Fruit fly (Drosophila melanogaster) whole organism, embryonic: ENCODE data around the gene Ir67a.

Experiments used
- Ada2b ChIP-seq: fragments of 200-800 bp; sonication (Bioruptor generic); IDR thresholded peaks from 2 replicates; pipeline ENCODE4 v1.3.6; 2022; ENCODE audit warnings: missing biosample characterization, missing genetic modification characterization
- Adf1 ChIP-seq: fragments of 200-800 bp; sonication (Bioruptor generic); IDR thresholded peaks from 2 replicates; pipeline ENCODE4 v1.3.6; 2022; ENCODE audit warnings: missing biosample characterization, missing genetic modification characterization
- Aef1 ChIP-seq: fragments of 200-800 bp; sonication (Bioruptor generic); IDR thresholded peaks from 3 replicates; pipeline ENCODE4 v1.3.6; 2022; ENCODE audit warnings: missing biosample characterization, missing genetic modification characterization
- CG10321 ChIP-seq: fragments of 200-800 bp; sonication (Bioruptor generic); IDR thresholded peaks from 2 replicates; pipeline ENCODE4 v1.3.6; 2022; ENCODE audit warnings: missing biosample characterization, missing genetic modification characterization
- CG10565 ChIP-seq: fragments of 200-800 bp; sonication (Bioruptor generic); optimal IDR thresholded peaks from 3 replicates; lab custom pipeline; 2016; ENCODE audit warnings: missing biosample characterization, mild to moderate bottlenecking, missing genetic modification characterization
- CG10979 ChIP-seq: fragments of 200-800 bp; sonication (Bioruptor generic); optimal IDR thresholded peaks from 2 replicates; lab custom pipeline; 2018; ENCODE audit warnings: missing biosample characterization, mild to moderate bottlenecking, missing genetic modification characterization, moderate library complexity
- CG11085 ChIP-seq: fragments of 200-800 bp; sonication (Bioruptor generic); IDR thresholded peaks from 2 replicates; pipeline ENCODE4 v1.3.6; 2022; ENCODE audit warnings: missing biosample characterization, missing genetic modification characterization
- CG11247 ChIP-seq: fragments of 200-800 bp; sonication (Bioruptor generic); IDR thresholded peaks from 2 replicates; pipeline ENCODE4 v1.3.6; 2022; ENCODE audit warnings: missing biosample characterization, missing genetic modification characterization
- CG14860 ChIP-seq: fragments of 200-800 bp; sonication (Bioruptor generic); IDR thresholded peaks from 3 replicates; pipeline ENCODE4 v1.3.6; 2022; ENCODE audit warnings: missing biosample characterization, missing genetic modification characterization; ENCODE audit not compliant: partially characterized antibody
- CG16813 ChIP-seq: fragments of 200-800 bp; sonication (Bioruptor generic); IDR thresholded peaks from 3 replicates; pipeline ENCODE4 v1.3.6; 2022; ENCODE audit warnings: missing biosample characterization, missing genetic modification characterization; ENCODE audit not compliant: partially characterized antibody
- CG16863 ChIP-seq: fragments of 200-800 bp; sonication (Bioruptor generic); optimal IDR thresholded peaks from 3 replicates; lab custom pipeline; 2016; ENCODE audit warnings: missing biosample characterization, missing genetic modification characterization
- CG1832 ChIP-seq: fragments of 200-800 bp; sonication (Bioruptor generic); optimal IDR thresholded peaks from 2 replicates; lab custom pipeline; 2017; ENCODE audit warnings: missing biosample characterization, mild to moderate bottlenecking, missing genetic modification characterization, inconsistent platforms
- CG2199 ChIP-seq: fragments of 200-800 bp; sonication (Bioruptor generic); IDR thresholded peaks from 3 replicates; pipeline ENCODE4 v1.3.6; 2022; ENCODE audit warnings: missing biosample characterization, missing genetic modification characterization
- CG2889 ChIP-seq: fragments of 200-800 bp; sonication (Bioruptor generic); IDR thresholded peaks from 3 replicates; pipeline ENCODE4 v1.3.6; 2022; ENCODE audit warnings: missing biosample characterization, missing genetic modification characterization
- CG34224 ChIP-seq: fragments of 200-800 bp; sonication (Bioruptor generic); IDR thresholded peaks from 3 replicates; pipeline ENCODE4 v1.3.6; 2022; ENCODE audit warnings: missing biosample characterization, missing genetic modification characterization; ENCODE audit not compliant: partially characterized antibody
- CG6791 ChIP-seq: fragments of 200-800 bp; sonication (Bioruptor generic); IDR thresholded peaks from 3 replicates; pipeline ENCODE4 v1.3.6; 2022; ENCODE audit warnings: missing biosample characterization, missing genetic modification characterization; ENCODE audit not compliant: partially characterized antibody
- CG7745 ChIP-seq: fragments of 200-800 bp; sonication (Bioruptor generic); optimal IDR thresholded peaks from 2 replicates; lab custom pipeline; 2018; ENCODE audit warnings: missing biosample characterization, mild to moderate bottlenecking, missing genetic modification characterization, moderate library complexity
- CG7928 ChIP-seq: fragments of 200-800 bp; sonication (Bioruptor generic); optimal IDR thresholded peaks from 2 replicates; lab custom pipeline; 2017; ENCODE audit warnings: missing biosample characterization, mild to moderate bottlenecking, missing genetic modification characterization
- CG7963 ChIP-seq: fragments of 200-800 bp; sonication (Bioruptor generic); IDR thresholded peaks from 3 replicates; pipeline ENCODE4 v1.3.6; 2022; ENCODE audit warnings: missing biosample characterization, missing genetic modification characterization; ENCODE audit not compliant: partially characterized antibody
- CG7987 ChIP-seq: fragments of 200-800 bp; sonication (Bioruptor generic); optimal IDR thresholded peaks from 2 replicates; lab custom pipeline; 2018; ENCODE audit warnings: missing biosample characterization, mild to moderate bottlenecking, missing genetic modification characterization, moderate library complexity
- CG8478 ChIP-seq: fragments of >200 bp; optimal IDR thresholded peaks from 2 replicates; lab custom pipeline; 2018
- Dp ChIP-seq: fragments of 200-800 bp; sonication (Bioruptor generic); optimal IDR thresholded peaks from 2 replicates; lab custom pipeline; 2018; ENCODE audit warnings: missing biosample characterization, mild to moderate bottlenecking, missing genetic modification characterization, moderate library complexity
- Dref ChIP-seq: fragments of 200-800 bp; sonication (Bioruptor generic); IDR thresholded peaks from 2 replicates; pipeline ENCODE4 v1.3.6; 2022; ENCODE audit warnings: missing biosample characterization, missing genetic modification characterization
- Fer2 ChIP-seq: fragments of 200-800 bp; sonication (Bioruptor generic); optimal IDR thresholded peaks from 2 replicates; lab custom pipeline; 2018; ENCODE audit warnings: missing biosample characterization, mild to moderate bottlenecking, missing genetic modification characterization, moderate library complexity
- Hr51 ChIP-seq, 2 experiments: fragments of 200-800 bp; sonication (Bioruptor generic); optimal IDR thresholded peaks; 2 replicates in 1 of 2; 3 replicates in 1 of 2; lab custom pipeline; 2016 to 2018; ENCODE audit warnings: missing biosample characterization in 2 of 2, missing genetic modification characterization in 2 of 2, mild to moderate bottlenecking in 1 of 2, moderate library complexity in 1 of 2
- Hr78 ChIP-seq, 2 experiments: fragments of 200-800 bp in 1 of 2; fragments of >200 bp in 1 of 2; sonication (Bioruptor generic) in 1 of 2; optimal IDR thresholded peaks; 2 replicates each; lab custom pipeline; 2017 to 2019; ENCODE audit warnings: missing biosample characterization in 2 of 2, missing genetic modification characterization in 2 of 2, mild to moderate bottlenecking in 1 of 2, moderate library complexity in 1 of 2
- Jarid2 ChIP-seq: fragments of 200-800 bp; sonication (Bioruptor generic); optimal IDR thresholded peaks from 3 replicates; lab custom pipeline; 2017; ENCODE audit warnings: mild to moderate bottlenecking, missing biosample characterization, missing genetic modification reagents, missing genetic modification characterization
- Sin3A ChIP-seq: fragments of >200 bp; optimal IDR thresholded peaks from 2 replicates; lab custom pipeline; 2018
- Sox102F ChIP-seq: fragments of 200-800 bp; sonication (Bioruptor generic); optimal IDR thresholded peaks from 2 replicates; lab custom pipeline; 2018; ENCODE audit warnings: missing biosample characterization, mild to moderate bottlenecking, missing genetic modification characterization, moderate library complexity
- Xrp1 ChIP-seq: fragments of 200-800 bp; sonication (Bioruptor generic); IDR thresholded peaks from 2 replicates; pipeline ENCODE4 v1.3.6; 2022; ENCODE audit warnings: missing biosample characterization, missing genetic modification characterization
- az2 ChIP-seq: fragments of 200-800 bp; sonication (Bioruptor generic); optimal IDR thresholded peaks from 3 replicates; lab custom pipeline; 2016; ENCODE audit warnings: missing biosample characterization, missing genetic modification characterization
- bab2 ChIP-seq: fragments of 200-800 bp; sonication (Bioruptor generic); optimal IDR thresholded peaks from 2 replicates; lab custom pipeline; 2016; ENCODE audit warnings: missing biosample characterization, missing genetic modification characterization
- bcd ChIP-seq: fragments of 200-800 bp; sonication (Bioruptor generic); optimal IDR thresholded peaks from 2 replicates; lab custom pipeline; 2017; ENCODE audit warnings: missing biosample characterization, mild to moderate bottlenecking, missing genetic modification characterization
- crc ChIP-seq: fragments of 200-800 bp; sonication (Bioruptor generic); optimal IDR thresholded peaks from 2 replicates; lab custom pipeline; 2016; ENCODE audit warnings: missing biosample characterization, missing genetic modification characterization
- ewg ChIP-seq: fragments of 200-800 bp; sonication (Bioruptor generic); optimal IDR thresholded peaks from 3 replicates; lab custom pipeline; 2017; ENCODE audit warnings: mild to moderate bottlenecking, missing biosample characterization, missing genetic modification reagents, missing genetic modification characterization
- hth ChIP-seq: fragments of >200 bp; optimal IDR thresholded peaks from 2 replicates; lab custom pipeline; 2017; ENCODE audit warnings: inconsistent platforms
- jumu ChIP-seq: fragments of 200-800 bp; sonication (Bioruptor generic); optimal IDR thresholded peaks from 3 replicates; lab custom pipeline; 2016; ENCODE audit warnings: missing biosample characterization, missing genetic modification characterization
- lola ChIP-seq, 3 experiments: fragments of >200 bp in 2 of 3; fragments of 200-800 bp in 1 of 3; sonication (Bioruptor generic) in 1 of 3; optimal IDR thresholded peaks; 2 replicates each; lab custom pipeline; 2017 to 2019; ENCODE audit warnings: missing biosample characterization in 3 of 3, missing genetic modification characterization in 3 of 3, mild to moderate bottlenecking in 1 of 3, moderate library complexity in 1 of 3
- maf-S ChIP-seq: fragments of 200-800 bp; sonication (Bioruptor generic); optimal IDR thresholded peaks from 2 replicates; lab custom pipeline; 2016; ENCODE audit warnings: missing biosample characterization, missing genetic modification characterization
- oc ChIP-seq: fragments of 200-800 bp; sonication (Bioruptor generic); optimal IDR thresholded peaks from 2 replicates; lab custom pipeline; 2018; ENCODE audit warnings: missing biosample characterization, mild to moderate bottlenecking, missing genetic modification characterization, moderate library complexity
- pan ChIP-seq, 4 experiments: fragments of >200 bp in 3 of 4; fragments of 200-800 bp in 1 of 4; sonication (Bioruptor generic) in 1 of 4; optimal IDR thresholded peaks in 3 of 4; IDR thresholded peaks in 1 of 4; 2 replicates each; pipeline versions ENCODE4 v1.3.6 to Lab custom; 2017 to 2022; ENCODE audit warnings: missing biosample characterization in 2 of 4, missing genetic modification characterization in 2 of 4, mixed read lengths in 1 of 4
- phol ChIP-seq: fragments of 200-800 bp; sonication (Bioruptor generic); optimal IDR thresholded peaks from 3 replicates; lab custom pipeline; 2018; ENCODE audit warnings: missing biosample characterization, mild to moderate bottlenecking, missing genetic modification characterization, moderate library complexity
- psq ChIP-seq: fragments of 200-800 bp; sonication (Bioruptor generic); optimal IDR thresholded peaks from 2 replicates; lab custom pipeline; 2017; ENCODE audit warnings: missing biosample characterization, missing genetic modification characterization
- schlank ChIP-seq: fragments of 200-800 bp; sonication (Bioruptor generic); optimal IDR thresholded peaks from 2 replicates; lab custom pipeline; 2018; ENCODE audit warnings: missing biosample characterization, mild to moderate bottlenecking, missing genetic modification characterization
- sim ChIP-seq: fragments of 200-800 bp; sonication (Bioruptor generic); IDR thresholded peaks from 2 replicates; pipeline ENCODE4 v1.3.6; 2022; ENCODE audit warnings: missing biosample characterization, missing genetic modification characterization
- tin ChIP-seq: fragments of 200-800 bp; sonication (Bioruptor generic); optimal IDR thresholded peaks from 3 replicates; lab custom pipeline; 2016; ENCODE audit warnings: missing biosample characterization, missing genetic modification characterization
- tio ChIP-seq: fragments of 200-800 bp; sonication (Bioruptor generic); optimal IDR thresholded peaks from 2 replicates; lab custom pipeline; 2017; ENCODE audit warnings: missing biosample characterization, missing genetic modification characterization, inconsistent platforms
- tll ChIP-seq, 2 experiments: fragments of 200-800 bp in 1 of 2; fragments of >200 bp in 1 of 2; sonication (Bioruptor generic) in 1 of 2; optimal IDR thresholded peaks; 2 replicates each; lab custom pipeline; 2017 to 2019; ENCODE audit warnings: missing biosample characterization in 2 of 2, missing genetic modification characterization in 2 of 2, mild to moderate bottlenecking in 1 of 2, moderate library complexity in 1 of 2

Gene Ir67a

DNA sequence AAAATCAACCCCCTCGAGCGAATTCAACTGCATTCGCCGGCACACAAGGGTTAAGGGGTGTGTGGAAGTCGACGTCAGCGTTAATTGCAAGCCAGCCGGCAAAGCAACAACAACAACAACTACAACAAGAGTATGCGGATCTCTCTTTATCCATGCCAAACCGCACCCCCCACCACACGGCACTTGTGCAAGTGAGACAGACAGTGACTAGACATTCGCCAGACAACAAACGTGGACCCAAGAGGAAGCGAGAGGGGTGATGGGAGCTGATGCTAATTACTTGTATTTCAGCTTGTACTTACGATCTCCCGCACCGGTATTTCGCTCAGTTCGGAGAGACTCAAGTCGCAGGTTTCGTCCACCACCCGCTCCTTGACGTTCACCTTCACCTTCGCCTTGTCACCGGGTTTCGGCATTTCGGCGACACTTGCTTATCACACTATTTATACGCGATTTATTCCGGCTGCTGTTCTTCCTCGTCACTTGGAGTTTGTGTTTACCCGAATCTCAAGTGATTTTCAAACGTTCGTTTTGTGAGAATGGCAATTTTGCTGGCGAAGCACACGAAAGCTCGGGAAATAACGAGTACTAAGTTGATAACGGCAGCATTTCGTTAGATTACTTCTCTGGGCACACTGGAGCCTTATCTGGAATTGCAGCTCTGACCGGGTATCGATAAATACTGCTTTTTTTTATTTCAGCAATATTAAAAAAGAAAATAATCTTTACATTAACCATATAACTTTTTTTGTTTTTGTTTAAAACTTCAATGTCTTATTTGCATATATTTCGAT, 34.6 kb downstream of the Ir67a start, which contains the start of gene CG3408 (continued):
- peak; percentile 62 for TF ChIP-seq ewg
- TF ChIP-seq Ada2b: no peak
- no peak for TF ChIP-seq oc
- no peak for TF ChIP-seq CG10979 (tag; lab: Kevin White, UChicago)
- TF ChIP-seq az2 (GFP tag; lab: Kevin White, UChicago): no peak
- TF ChIP-seq Dp: peak; percentile 67
- peak; percentile 21; the same call in 1 of the 2 replicates for TF ChIP-seq Adf1
- TF ChIP-seq tio: no peak
- TF ChIP-seq CG16813 (GFP tag; lab: Robert Waterston, UW): 0 out of 3 replicates have a peak, but pooled peaks have one; percentile 18
- TF ChIP-seq CG2199 (GFP tag; lab: Robert Waterston, UW): no peak
- peak; percentile 46; the same call in 1 of the 3 replicates for TF ChIP-seq CG14860 (GFP tag; lab: Robert Waterston, UW)
- no peak for TF ChIP-seq schlank
- no peak; the same call in 2 of the 3 replicates for TF ChIP-seq CG34224
- TF ChIP-seq pan (optimal IDR thresholded peaks at IDR 0.05; lab: Kevin White, UChicago): no peak
- TF ChIP-seq pan (GFP tag; optimal IDR thresholded peaks at IDR 0.05 in 1 of 2, IDR thresholded peaks at IDR 0.05 in 1 of 2): no peak
- no peak for TF ChIP-seq maf-S (GFP tag; lab: Kevin White, UChicago)
- TF ChIP-seq bab2 (GFP tag; lab: Kevin White, UChicago): no peak
- TF ChIP-seq phol (tag; lab: Kevin White, UChicago): no peak
- no peak for TF ChIP-seq CG7928 (GFP tag; lab: Kevin White, UChicago)
- TF ChIP-seq crc (GFP tag; lab: Kevin White, UChicago): no peak
- TF ChIP-seq Xrp1 (GFP tag; lab: Robert Waterston, UW): 0 out of 2 replicates have a peak, but pooled peaks have one; percentile 18
- no peak for TF ChIP-seq hth (lab: Kevin White, UChicago)
- no peak for TF ChIP-seq CG16863
- TF ChIP-seq Sox102F: no peak
- TF ChIP-seq Hr51 (GFP tag; optimal IDR thresholded peaks at IDR 0.05; lab: Kevin White, UChicago): peak in 1 of 2 experiments; percentile 18
- peak; percentile 4 for TF ChIP-seq CG7987 (GFP tag; lab: Kevin White, UChicago)
- no peak for TF ChIP-seq psq
- TF ChIP-seq CG2889 (GFP tag; lab: Robert Waterston, UW): no peak
- no peak for TF ChIP-seq CG11085
- peak; percentile 82 for TF ChIP-seq CG1832
- no peak for TF ChIP-seq sim
- no peak for TF ChIP-seq bcd
- no peak for TF ChIP-seq jumu
- no peak for TF ChIP-seq Fer2 (tag; lab: Kevin White, UChicago)
- TF ChIP-seq tin (GFP tag; lab: Kevin White, UChicago): no peak
- TF ChIP-seq Sin3A (lab: Kevin White, UChicago): peak; percentile 52
- no peak for TF ChIP-seq tll (GFP tag; optimal IDR thresholded peaks at IDR 0.05; lab: Kevin White, UChicago)
- no peak for TF ChIP-seq CG8478 (lab: Kevin White, UChicago)
- no peak for TF ChIP-seq CG7745 (tag; lab: Kevin White, UChicago)
- peak; percentile 80 for TF ChIP-seq CG10321 (GFP tag; lab: Robert Waterston, UW)
- no peak for TF ChIP-seq CG10565 (GFP tag; lab: Kevin White, UChicago)
- no peak for TF ChIP-seq Hr78 (GFP tag; optimal IDR thresholded peaks at IDR 0.05; lab: Kevin White, UChicago)
- no peak for TF ChIP-seq CG7963 (GFP tag; lab: Robert Waterston, UW)
- no peak for TF ChIP-seq Jarid2 (GFP tag; lab: Kevin White, UChicago)
- peak; percentile 67 for TF ChIP-seq Dref
- TF ChIP-seq CG6791 (GFP tag; lab: Robert Waterston, UW): 0 out of 3 replicates have a peak, but pooled peaks have one; percentile 16
- TF ChIP-seq lola (GFP tag; optimal IDR thresholded peaks at IDR 0.05; lab: Kevin White, UChicago): no peak
- TF ChIP-seq Aef1 (GFP tag; lab: Robert Waterston, UW): 0 out of 3 replicates have a peak, but pooled peaks have one; percentile 8
- TF ChIP-seq CG11247: no peak
